Worm (Caenorhabditis elegans) whole organism, midembryonic: ENCODE data around the gene T21C9.11.

Experiments
- T22C8.4 ChIP-seq: fragments of 200-800 bp; sonication (Bioruptor generic); IDR thresholded peaks from 2 replicates; pipeline ENCODE4 v1.3.6; 2022; ENCODE audit warnings: missing genetic modification characterization, missing compliant biosample characterization
- cog-1 ChIP-seq: sonication (generic microtip); optimal IDR thresholded peaks from 2 replicates; lab custom pipeline; 2016; ENCODE audit warnings: missing genetic modification characterization, missing compliant biosample characterization
- flt-1 ChIP-seq: fragments of 200-800 bp; sonication (Bioruptor generic); IDR thresholded peaks from 2 replicates; pipeline ENCODE4 v1.3.6; 2022; ENCODE audit warnings: missing genetic modification characterization, missing compliant biosample characterization
- klf-2 ChIP-seq: fragments of 200-800 bp; sonication (Bioruptor generic); conservative IDR thresholded peaks from 2 replicates; pipeline ENCODE4 v1.3.6; 2022; ENCODE audit warnings: missing genetic modification reagents, missing genetic modification characterization, missing compliant biosample characterization
- med-1 ChIP-seq: sonication (generic microtip); optimal IDR thresholded peaks from 2 replicates; lab custom pipeline; 2017; ENCODE audit warnings: missing genetic modification characterization, mild to moderate bottlenecking, missing compliant biosample characterization, antibody characterized with exemption, missing genetic modification reagents; ENCODE audit not compliant: insufficient read depth
- ref-1 ChIP-seq: fragments of 200-800 bp; sonication (Bioruptor generic); conservative IDR thresholded peaks from 2 replicates; pipeline ENCODE4 v1.3.6; 2022; ENCODE audit warnings: missing genetic modification reagents, missing genetic modification characterization, missing compliant biosample characterization
- tab-1 ChIP-seq: fragments of 200-800 bp; sonication (Bioruptor generic); IDR thresholded peaks from 2 replicates; pipeline ENCODE4 v1.3.6; 2022; ENCODE audit warnings: missing genetic modification characterization, missing compliant biosample characterization
- ztf-23 ChIP-seq: fragments of 200-800 bp; sonication (Bioruptor generic); IDR thresholded peaks from 2 replicates; pipeline ENCODE4 v1.3.6; 2022; ENCODE audit warnings: missing genetic modification reagents, missing genetic modification characterization, missing compliant biosample characterization
- ztf-29 ChIP-seq: fragments of 200-800 bp; sonication (Bioruptor generic); IDR thresholded peaks from 2 replicates; pipeline ENCODE4 v1.3.6; 2022; ENCODE audit warnings: missing genetic modification reagents, missing genetic modification characterization, missing compliant biosample characterization

- TF ChIP-seq flt-1 (GFP tag; lab: Robert Waterston, UW) (no peak), cog-1 (tag; lab: Kevin White, UChicago) (no peak), ref-1 (GFP tag; lab: Robert Waterston, UW) (no peak), klf-2 (GFP tag; lab: Robert Waterston, UW) (no peak), med-1 (GFP tag; lab: Kevin White, UChicago) (no peak), tab-1 (GFP tag; lab: Robert Waterston, UW) (no peak), T22C8.4 (GFP tag; lab: Robert Waterston, UW) (no peak), ztf-29 (GFP tag; lab: Robert Waterston, UW) (no peak), ztf-23 (GFP tag; lab: Robert Waterston, UW) (no peak)
Observed at ce11 chrV:10549717-10550116, 45.0 kb downstream of the T21C9.11 start, which contains the start of gene F32G8.2.
